Worm (Caenorhabditis elegans) whole organism, late embryonic: ENCODE results near the gene flp-18.
A peak's percentile ranks its signal among the peaks of the same experiment; 100 is the strongest.

ENCODE experiments used
- C08G9.2 ChIP-seq: sonication (generic microtip); optimal IDR thresholded peaks from 2 replicates; lab custom pipeline; 2016; ENCODE audit warnings: mild to moderate bottlenecking, missing genetic modification characterization, moderate library complexity, missing compliant biosample characterization
- F13H6.1 ChIP-seq: sonication (generic microtip); optimal IDR thresholded peaks from 2 replicates; lab custom pipeline; 2016; ENCODE audit warnings: missing genetic modification characterization, missing compliant biosample characterization
- T23F11.4 ChIP-seq: fragments of 200-800 bp; sonication (Bioruptor generic); optimal IDR thresholded peaks from 2 replicates; lab custom pipeline; 2018; ENCODE audit warnings: mild to moderate bottlenecking, missing genetic modification characterization, missing compliant biosample characterization
- ahr-1 ChIP-seq: sonication (generic microtip); optimal IDR thresholded peaks from 2 replicates; lab custom pipeline; 2016; ENCODE audit warnings: missing genetic modification characterization, missing compliant biosample characterization
- ama-1 ChIP-seq: fragments of 150-350 bp; optimal IDR thresholded peaks from 2 replicates; lab custom pipeline; 2014
- ceh-14 ChIP-seq: sonication (generic microtip); optimal IDR thresholded peaks from 2 replicates; lab custom pipeline; 2016; ENCODE audit warnings: missing genotype, missing genetic modification characterization, missing compliant biosample characterization
- ceh-19 ChIP-seq: fragments of 200-800 bp; sonication (Bioruptor generic); optimal IDR thresholded peaks from 2 replicates; lab custom pipeline; 2018; ENCODE audit warnings: mild to moderate bottlenecking, missing genetic modification characterization, missing compliant biosample characterization
- ceh-2 ChIP-seq: sonication (generic microtip); optimal IDR thresholded peaks from 2 replicates; lab custom pipeline; 2016; ENCODE audit warnings: missing genotype, missing genetic modification characterization, missing compliant biosample characterization
- ceh-22 ChIP-seq: sonication (generic microtip); optimal IDR thresholded peaks from 2 replicates; lab custom pipeline; 2017; ENCODE audit warnings: missing biosample characterization, missing genetic modification characterization
- ceh-31 ChIP-seq: sonication (generic microtip); optimal IDR thresholded peaks from 2 replicates; lab custom pipeline; 2016; ENCODE audit warnings: missing genetic modification characterization, missing compliant biosample characterization
- ceh-34 ChIP-seq: sonication (generic microtip); optimal IDR thresholded peaks from 2 replicates; lab custom pipeline; 2016; ENCODE audit warnings: mild to moderate bottlenecking, missing genetic modification characterization, missing compliant biosample characterization
- ceh-6 ChIP-seq: fragments of 200-800 bp; sonication (Bioruptor generic); optimal IDR thresholded peaks from 2 replicates; lab custom pipeline; 2018; ENCODE audit warnings: mild to moderate bottlenecking, missing genetic modification characterization, missing compliant biosample characterization
- che-1 ChIP-seq: sonication (generic microtip); optimal IDR thresholded peaks from 2 replicates; lab custom pipeline; 2016; ENCODE audit warnings: mild to moderate bottlenecking, missing genetic modification characterization, missing compliant biosample characterization
- dmd-4 ChIP-seq: sonication (generic microtip); optimal IDR thresholded peaks from 2 replicates; lab custom pipeline; 2016; ENCODE audit warnings: borderline replicate concordance, missing genetic modification characterization, missing compliant biosample characterization
- dve-1 ChIP-seq: sonication (generic microtip); optimal IDR thresholded peaks from 2 replicates; lab custom pipeline; 2017; ENCODE audit warnings: antibody characterized with exemption, mild to moderate bottlenecking, missing genetic modification characterization, missing compliant biosample characterization
- elt-2 ChIP-seq: sonication (generic microtip); optimal IDR thresholded peaks from 2 replicates; lab custom pipeline; 2016; ENCODE audit warnings: missing genetic modification reagents, missing genetic modification characterization, missing compliant biosample characterization
- eyg-1 ChIP-seq: sonication (generic microtip); optimal IDR thresholded peaks from 2 replicates; lab custom pipeline; 2016; ENCODE audit warnings: missing genotype, missing genetic modification characterization, missing compliant biosample characterization
- fax-1 ChIP-seq: sonication (generic microtip); optimal IDR thresholded peaks from 2 replicates; lab custom pipeline; 2016; ENCODE audit warnings: missing genotype, missing genetic modification characterization, missing compliant biosample characterization
- fkh-10 ChIP-seq: fragments of 150-350 bp; optimal IDR thresholded peaks from 2 replicates; lab custom pipeline; 2014; ENCODE audit warnings: missing biosample characterization, missing genetic modification reagents, missing genetic modification characterization
- fkh-6 ChIP-seq: sonication (generic microtip); optimal IDR thresholded peaks from 2 replicates; lab custom pipeline; 2016; ENCODE audit warnings: missing genetic modification characterization, missing compliant biosample characterization
- hlh-15 ChIP-seq: sonication (generic microtip); optimal IDR thresholded peaks from 2 replicates; lab custom pipeline; 2016; ENCODE audit warnings: missing genetic modification characterization, missing compliant biosample characterization
- hlh-30 ChIP-seq: sonication (generic microtip); optimal IDR thresholded peaks from 2 replicates; lab custom pipeline; 2017; ENCODE audit warnings: antibody characterized with exemption, missing genetic modification characterization, missing compliant biosample characterization; ENCODE audit not compliant: insufficient read depth
- hlh-6 ChIP-seq: sonication (generic microtip); optimal IDR thresholded peaks from 2 replicates; lab custom pipeline; 2016; ENCODE audit warnings: missing genotype, missing genetic modification characterization, missing compliant biosample characterization
- lin-11 ChIP-seq: fragments of 200-800 bp; sonication (Bioruptor generic); optimal IDR thresholded peaks from 2 replicates; lab custom pipeline; 2018; ENCODE audit warnings: mild to moderate bottlenecking, missing genetic modification characterization, missing compliant biosample characterization
- madf-2 ChIP-seq: sonication (generic microtip); optimal IDR thresholded peaks from 2 replicates; lab custom pipeline; 2017; ENCODE audit warnings: missing genetic modification characterization, missing compliant biosample characterization
- mec-3 ChIP-seq: sonication (generic microtip); optimal IDR thresholded peaks from 2 replicates; lab custom pipeline; 2016; ENCODE audit warnings: borderline replicate concordance, missing genetic modification characterization, missing compliant biosample characterization
- nfya-1 ChIP-seq: sonication (generic microtip); optimal IDR thresholded peaks from 2 replicates; lab custom pipeline; 2017; ENCODE audit warnings: missing genetic modification characterization, mild to moderate bottlenecking, missing compliant biosample characterization, antibody characterized with exemption, moderate library complexity
- nhr-232 ChIP-seq: sonication (generic microtip); optimal IDR thresholded peaks from 2 replicates; lab custom pipeline; 2016; ENCODE audit warnings: missing genetic modification characterization, missing compliant biosample characterization
- odd-2 ChIP-seq: sonication (generic microtip); optimal IDR thresholded peaks from 2 replicates; lab custom pipeline; 2017; ENCODE audit warnings: antibody characterized with exemption, mild to moderate bottlenecking, missing genetic modification characterization, missing compliant biosample characterization
- pax-1 ChIP-seq: fragments of 150-350 bp; optimal IDR thresholded peaks from 2 replicates; lab custom pipeline; 2014; ENCODE audit warnings: missing biosample characterization, missing genetic modification characterization
- pha-2 ChIP-seq: sonication (generic microtip); optimal IDR thresholded peaks from 2 replicates; lab custom pipeline; 2017; ENCODE audit warnings: mild to moderate bottlenecking, missing genetic modification characterization, missing compliant biosample characterization
- pha-4 ChIP-seq: fragments of 150-350 bp; optimal IDR thresholded peaks from 2 replicates; lab custom pipeline; 2018; ENCODE audit warnings: missing biosample characterization, missing genetic modification reagents, missing genetic modification characterization
- pros-1 ChIP-seq: fragments of 150-350 bp; optimal IDR thresholded peaks from 2 replicates; lab custom pipeline; 2014; ENCODE audit warnings: missing biosample characterization, missing genetic modification reagents, missing genetic modification characterization
- rnt-1 ChIP-seq: sonication (generic microtip); optimal IDR thresholded peaks from 2 replicates; lab custom pipeline; 2016; ENCODE audit warnings: missing genetic modification characterization, missing compliant biosample characterization
- sdc-2 ChIP-seq: sonication (generic microtip); optimal IDR thresholded peaks from 2 replicates; lab custom pipeline; 2016; ENCODE audit warnings: missing genotype, missing genetic modification characterization, missing compliant biosample characterization
- sox-2 ChIP-seq: fragments of 200-800 bp; sonication (Bioruptor generic); IDR thresholded peaks from 2 replicates; pipeline ENCODE4 v1.3.6; 2022; ENCODE audit warnings: missing genetic modification reagents, missing genetic modification characterization, missing compliant biosample characterization
- sox-4 ChIP-seq: sonication (generic microtip); optimal IDR thresholded peaks from 2 replicates; lab custom pipeline; 2017; ENCODE audit warnings: mild to moderate bottlenecking, missing genetic modification characterization, inconsistent platforms, missing compliant biosample characterization
- syd-9 ChIP-seq: sonication (generic microtip); optimal IDR thresholded peaks from 2 replicates; lab custom pipeline; 2016; ENCODE audit warnings: mild to moderate bottlenecking, missing genetic modification characterization, moderate library complexity, missing compliant biosample characterization
- tbx-2 ChIP-seq: sonication (generic microtip); optimal IDR thresholded peaks from 2 replicates; lab custom pipeline; 2016; ENCODE audit warnings: missing genetic modification characterization, missing compliant biosample characterization
- tbx-7 ChIP-seq: sonication (generic microtip); optimal IDR thresholded peaks from 2 replicates; lab custom pipeline; 2016; ENCODE audit warnings: missing genotype, missing genetic modification characterization, missing compliant biosample characterization
- unc-3 ChIP-seq, 2 experiments: fragments of 200-800 bp in 1 of 2; sonication (Bioruptor generic) in 1 of 2; sonication (generic microtip) in 1 of 2; conservative IDR thresholded peaks in 1 of 2; optimal IDR thresholded peaks in 1 of 2; 2 replicates each; pipeline versions ENCODE4 v1.3.6 to Lab custom; 2016 to 2022; ENCODE audit warnings: missing compliant biosample characterization in 2 of 2, missing genetic modification characterization in 2 of 2, missing genetic modification reagents in 1 of 2
- unc-42 ChIP-seq: sonication (generic microtip); optimal IDR thresholded peaks from 2 replicates; lab custom pipeline; 2016; ENCODE audit warnings: missing genotype, missing genetic modification characterization, missing compliant biosample characterization
- unc-55 ChIP-seq: sonication (generic microtip); optimal IDR thresholded peaks from 2 replicates; lab custom pipeline; 2017; ENCODE audit warnings: missing biosample characterization, missing genetic modification reagents, missing genetic modification characterization
- unc-86 ChIP-seq: sonication (generic microtip); optimal IDR thresholded peaks from 2 replicates; lab custom pipeline; 2016; ENCODE audit warnings: missing genetic modification characterization, missing compliant biosample characterization
- zip-5 ChIP-seq: sonication (generic microtip); optimal IDR thresholded peaks from 2 replicates; lab custom pipeline; 2016; ENCODE audit warnings: missing genetic modification characterization, missing compliant biosample characterization

flp-18 gene

ce11 chrX:3045466-3045865 is 27.1 kb upstream of the flp-18 start, which contains the start of gene cnnm-3:
Gene cnnm-3, minus strand, starts transcription at chrX:3045847.
- TF ChIP-seq nhr-232 (tag; lab: Kevin White, UChicago), result no peak
- TF ChIP-seq, all 69 proteins: peak for 0

ce11 chrX:3040609-3041008 is 22.3 kb upstream of the flp-18 start:
- no peak for TF ChIP-seq pha-4 (tag; lab: Kevin White, UChicago)
- TF ChIP-seq ceh-31, result peak; percentile 85

- TF ChIP-seq unc-42 (tag; lab: Kevin White, UChicago) (peak; percentile 71), dve-1 (tag; lab: Kevin White, UChicago) (no peak)
These were observed 21.7 kb upstream of the flp-18 start for ce11 chrX:3040021-3040420.

ce11 chrX:3035972-3036379 is 17.6 kb upstream of the flp-18 start:
- TF ChIP-seq unc-55 (GFP tag; lab: Kevin White, UChicago) (peak; percentile 24), pros-1 (tag; lab: Kevin White, UChicago) (no peak), pax-1 (tag; lab: Kevin White, UChicago) (peak; percentile 60), eyg-1 (tag; lab: Kevin White, UChicago) (peak; percentile 77), dve-1 (tag; lab: Kevin White, UChicago) (peak; percentile 98), lin-11 (tag; lab: Kevin White, UChicago) (peak; percentile 89), pha-4 (tag; lab: Kevin White, UChicago) (no peak), fax-1 (tag; lab: Kevin White, UChicago) (peak; percentile 91), unc-3 (GFP tag; conservative IDR thresholded peaks at IDR 0.05; lab: Robert Waterston, UW) (peak; percentile 92), unc-3 (tag; optimal IDR thresholded peaks at IDR 0.05; lab: Kevin White, UChicago) (peak; percentile 95), dmd-4 (tag; lab: Kevin White, UChicago) (peak; percentile 94), rnt-1 (tag; lab: Kevin White, UChicago) (peak; percentile 97), zip-5 (tag; lab: Kevin White, UChicago) (peak; percentile 83), fkh-10 (peak; percentile 82), sox-2 (GFP tag; lab: Robert Waterston, UW) (peak; percentile 85), unc-42 (tag; lab: Kevin White, UChicago) (peak; percentile 68), nfya-1 (tag; lab: Kevin White, UChicago) (peak; percentile 86), C08G9.2 (tag; lab: Kevin White, UChicago) (peak; percentile 91), hlh-6 (tag; lab: Kevin White, UChicago) (peak; percentile 96), hlh-15 (tag; lab: Kevin White, UChicago) (peak; percentile 95), mec-3 (tag; lab: Kevin White, UChicago) (peak; percentile 82), ceh-6 (GFP tag; lab: Kevin White, UChicago) (peak; percentile 89), tbx-2 (tag; lab: Kevin White, UChicago) (peak; percentile 91), ceh-34 (peak; percentile 94), pha-2 (tag; lab: Kevin White, UChicago) (peak; percentile 92), T23F11.4 (GFP tag; lab: Kevin White, UChicago) (peak; percentile 95), ceh-2 (tag; lab: Kevin White, UChicago) (peak; percentile 89), madf-2 (tag; lab: Kevin White, UChicago) (peak; percentile 94), sox-4 (tag; lab: Kevin White, UChicago) (peak; percentile 93), ceh-19 (peak; percentile 97), elt-2 (peak; percentile 95), ceh-22 (tag; lab: Kevin White, UChicago) (no peak), ahr-1 (tag; lab: Kevin White, UChicago) (peak; percentile 83), fkh-6 (tag; lab: Kevin White, UChicago) (peak; percentile 92), odd-2 (tag; lab: Kevin White, UChicago) (peak; percentile 57), syd-9 (tag; lab: Kevin White, UChicago) (peak; percentile 95), ceh-31 (peak; percentile 86), F13H6.1 (peak; percentile 92), ama-1 (lab: Kevin White, UChicago) (no peak), hlh-30 (tag; lab: Kevin White, UChicago) (peak; percentile 75), che-1 (tag; lab: Kevin White, UChicago) (peak; percentile 95), tbx-7 (tag; lab: Kevin White, UChicago) (peak; percentile 37), unc-86 (tag; lab: Kevin White, UChicago) (peak; percentile 95), ceh-14 (tag; lab: Kevin White, UChicago) (peak; percentile 96), sdc-2 (tag; lab: Kevin White, UChicago) (peak; percentile 93)
